Worm (Caenorhabditis elegans): ENCODE results near the gene ceh-43.

ce11 chrIII:4412108-4413009, 37.4 kb downstream of the ceh-43 start:
- TF ChIP-seq pes-1 (GFP tag; IDR thresholded peaks at IDR 0.05) (no peak), ceh-36 (tag; optimal IDR thresholded peaks at IDR 0.05) (no peak), hmg-4 (GFP tag; optimal IDR thresholded peaks at IDR 0.05) (no peak), ama-1 (optimal IDR thresholded peaks at IDR 0.05) (no peak), ceh-13 (GFP tag; optimal IDR thresholded peaks at IDR 0.05) (no peak), sea-1 (GFP tag; conservative IDR thresholded peaks at IDR 0.05) (no peak), scrt-1 (GFP tag; IDR thresholded peaks at IDR 0.05) (no peak), ets-7 (tag; optimal IDR thresholded peaks at IDR 0.05) (no peak), flt-1 (GFP tag; IDR thresholded peaks at IDR 0.05) (no peak), F13C5.2 (tag; optimal IDR thresholded peaks at IDR 0.05) (no peak), hnd-1 (tag; optimal IDR thresholded peaks at IDR 0.05) (no peak), tbx-11 (GFP tag; IDR thresholded peaks at IDR 0.05) (no peak), hmbx-1 (tag; optimal IDR thresholded peaks at IDR 0.05) (no peak)
